Fruit fly (Drosophila melanogaster): Measurements from ENCODE around the gene Ilp2.
A peak's percentile ranks its signal among the peaks of the same experiment; 100 is the strongest.

Gene Ilp2

dm6 chr3L:9799398-9799797 is at the start of gene Ilp2:
Ilp2 (plus strand) TSS chr3L:9799698.
- TF ChIP-seq Blimp-1 (GFP tag; optimal IDR thresholded peaks at IDR 0.05) (no peak), Met (GFP tag; optimal IDR thresholded peaks at IDR 0.05) (no peak), vri (GFP tag; optimal IDR thresholded peaks at IDR 0.05) (no peak), Lpt (GFP tag; optimal IDR thresholded peaks at IDR 0.05) (no peak), lz (GFP tag; optimal IDR thresholded peaks at IDR 0.05) (no peak)

dm6 chr3L:9751625-9752024 is 47.9 kb upstream of the Ilp2 start:
- TF ChIP-seq net (GFP tag; optimal IDR thresholded peaks at IDR 0.05) (no peak), Sox15 (GFP tag; optimal IDR thresholded peaks at IDR 0.05) (no peak), Ets21C (GFP tag; optimal IDR thresholded peaks at IDR 0.05) (no peak), CG6276 (GFP tag; optimal IDR thresholded peaks at IDR 0.05) (no peak), fd59A (GFP tag; optimal IDR thresholded peaks at IDR 0.05) (no peak), CG3032 (tag; optimal IDR thresholded peaks at IDR 0.05) (no peak), Sox14 (GFP tag; optimal IDR thresholded peaks at IDR 0.05) (no peak), CG15336 (GFP tag; IDR thresholded peaks at IDR 0.05) (no peak), Hr39 (GFP tag; optimal IDR thresholded peaks at IDR 0.05) (no peak), acj6 (GFP tag; optimal IDR thresholded peaks at IDR 0.05) (no peak), CG6854 (GFP tag; optimal IDR thresholded peaks at IDR 0.05) (no peak), CG8632 (GFP tag; optimal IDR thresholded peaks at IDR 0.05) (no peak), CG6792 (GFP tag; optimal IDR thresholded peaks at IDR 0.05) (no peak), CG11902 (GFP tag; optimal IDR thresholded peaks at IDR 0.05) (no peak)

dm6 chr3L:9760151-9760749 is 39.2 kb upstream of the Ilp2 start, which contains the start of gene CG42268:
CG42268 (minus strand) TSS chr3L:9760395.
- TF ChIP-seq Eip93F (GFP tag; optimal IDR thresholded peaks at IDR 0.05) (no peak), dac (GFP tag; optimal IDR thresholded peaks at IDR 0.05) (no peak), CG8319 (GFP tag; optimal IDR thresholded peaks at IDR 0.05) (no peak), Eip78C (GFP tag) (peak; percentile 17), CG3032 (tag; optimal IDR thresholded peaks at IDR 0.05) (no peak), fkh (GFP tag; optimal IDR thresholded peaks at IDR 0.05) (peak; percentile 59)

- TF ChIP-seq CG32006 (GFP tag; optimal IDR thresholded peaks at IDR 0.05) (no peak), CG16779 (tag; optimal IDR thresholded peaks at IDR 0.05) (no peak), pdm3 (GFP tag; optimal IDR thresholded peaks at IDR 0.05) (no peak), CG10669 (GFP tag; optimal IDR thresholded peaks at IDR 0.05) (no peak), CG10631 (GFP tag; optimal IDR thresholded peaks at IDR 0.05) (no peak), CG6808 (GFP tag; optimal IDR thresholded peaks at IDR 0.05) (no peak), CG11294 (GFP tag; IDR thresholded peaks at IDR 0.05) (no peak), svp (GFP tag) (peak; percentile 24), salr (GFP tag; optimal IDR thresholded peaks at IDR 0.05) (no peak), CG15336 (GFP tag; IDR thresholded peaks at IDR 0.05) (peak; percentile 56; the same call in 1 of the 2 replicates), CG31627 (GFP tag; optimal IDR thresholded peaks at IDR 0.05) (no peak), Ets96B (tag; optimal IDR thresholded peaks at IDR 0.05) (no peak), lz (GFP tag; optimal IDR thresholded peaks at IDR 0.05) (no peak), Eip93F (GFP tag; optimal IDR thresholded peaks at IDR 0.05) (no peak), dsx (GFP tag; optimal IDR thresholded peaks at IDR 0.05; ENCODE audit: poor library complexity, severe bottlenecking) (no peak), vri (GFP tag; optimal IDR thresholded peaks at IDR 0.05) (peak; percentile 25), CG11762 (GFP tag; optimal IDR thresholded peaks at IDR 0.05; ENCODE audit: insufficient read depth) (no peak), Hr39 (GFP tag; optimal IDR thresholded peaks at IDR 0.05) (no peak), Gug (GFP tag; IDR thresholded peaks at IDR 0.05) (no peak), CG4318 (GFP tag; optimal IDR thresholded peaks at IDR 0.05) (no peak), OdsH (GFP tag; optimal IDR thresholded peaks at IDR 0.05) (no peak), eg (GFP tag; IDR thresholded peaks at IDR 0.05) (no peak), CG11902 (GFP tag; optimal IDR thresholded peaks at IDR 0.05) (no peak), CG6163 (GFP tag; IDR thresholded peaks at IDR 0.05) (0 out of 3 replicates have a peak, but pooled peaks have one; percentile 33), CG8319 (GFP tag; optimal IDR thresholded peaks at IDR 0.05) (no peak), CG6854 (GFP tag; optimal IDR thresholded peaks at IDR 0.05) (peak; percentile 36), ss (GFP tag; optimal IDR thresholded peaks at IDR 0.05) (peak; percentile 4 to 35), dac (GFP tag; optimal IDR thresholded peaks at IDR 0.05) (no peak), fd85E (GFP tag; optimal IDR thresholded peaks at IDR 0.05) (no peak), CG7368 (GFP tag; optimal IDR thresholded peaks at IDR 0.05) (no peak)
These were observed 37.4 kb upstream of the Ilp2 start for dm6 chr3L:9762036-9762597.
